Worm (Caenorhabditis elegans) whole organism, L1 larva: ENCODE measurements around the gene plc-3.

ENCODE experiments used
- C04F5.9 ChIP-seq: sonication (generic microtip); optimal IDR thresholded peaks from 2 replicates; lab custom pipeline; 2016; ENCODE audit warnings: missing genetic modification characterization, missing compliant biosample characterization
- ceh-8 ChIP-seq: fragments of 200-800 bp; sonication (Bioruptor generic); optimal IDR thresholded peaks from 2 replicates; lab custom pipeline; 2018; ENCODE audit warnings: mild to moderate bottlenecking, missing genetic modification characterization, moderate library complexity, missing compliant biosample characterization
- mep-1 ChIP-seq: fragments of 150-350 bp; optimal IDR thresholded peaks from 2 replicates; lab custom pipeline; 2014; ENCODE audit warnings: missing biosample characterization, missing genetic modification characterization
- snpc-4 ChIP-seq: fragments of 150-350 bp; optimal IDR thresholded peaks from 2 replicates; lab custom pipeline; 2014; ENCODE audit warnings: missing biosample characterization, missing genetic modification characterization

- no peak for TF ChIP-seq mep-1 (tag; lab: Kevin White, UChicago)
- TF ChIP-seq snpc-4 (tag; lab: Kevin White, UChicago) = no peak
- no peak for TF ChIP-seq C04F5.9 (tag; lab: Kevin White, UChicago)
- no peak for TF ChIP-seq ceh-8 (GFP tag; lab: Kevin White, UChicago)
Observed at ce11 chrII:10218171-10218570, 4.5 kb upstream of the plc-3 start, which contains the start of gene ref-1.
